Worm (Caenorhabditis elegans) whole organism, L3 larva: ENCODE results near the gene F26F4.2.

Source experiments
- jun-1 ChIP-seq: fragments of 150-350 bp; optimal IDR thresholded peaks from 2 replicates; lab custom pipeline; 2014; ENCODE audit warnings: missing biosample characterization, missing genetic modification reagents, missing genetic modification characterization
- nhr-11 ChIP-seq: fragments of 150-350 bp; optimal IDR thresholded peaks from 2 replicates; lab custom pipeline; 2014; ENCODE audit warnings: missing biosample characterization, missing genetic modification characterization

ce11 chrIII:4866762-4867161, 44.3 kb upstream of the F26F4.2 start, which contains the start of gene C35D10.17:
- TF ChIP-seq nhr-11 (tag; lab: Kevin White, UChicago) = no peak
- no peak for TF ChIP-seq jun-1 (tag; lab: Kevin White, UChicago)
